Fruit fly (Drosophila melanogaster) whole organism, embryonic: ENCODE data around the gene RabX6.

Experiments used
- Antp ChIP-seq: fragments of 200-800 bp; sonication (Bioruptor generic); optimal IDR thresholded peaks from 3 replicates; lab custom pipeline; 2016; ENCODE audit warnings: missing biosample characterization, missing genetic modification characterization
- Blimp-1 ChIP-seq: fragments of 200-800 bp; sonication (Bioruptor generic); optimal IDR thresholded peaks from 3 replicates; lab custom pipeline; 2018; ENCODE audit warnings: missing biosample characterization, missing genetic modification characterization, mild to moderate bottlenecking, moderate library complexity, missing genetic modification reagents
- CG10462 ChIP-seq: fragments of 200-800 bp; sonication (Bioruptor generic); optimal IDR thresholded peaks from 2 replicates; lab custom pipeline; 2016; ENCODE audit warnings: missing biosample characterization, missing genetic modification characterization
- CG10565 ChIP-seq: fragments of 200-800 bp; sonication (Bioruptor generic); optimal IDR thresholded peaks from 3 replicates; lab custom pipeline; 2016; ENCODE audit warnings: missing biosample characterization, mild to moderate bottlenecking, missing genetic modification characterization
- CG11247 ChIP-seq: fragments of 200-800 bp; sonication (Bioruptor generic); IDR thresholded peaks from 2 replicates; pipeline ENCODE4 v1.3.6; 2022; ENCODE audit warnings: missing biosample characterization, missing genetic modification characterization
- CG1233 ChIP-seq: fragments of 200-800 bp; sonication (Bioruptor generic); optimal IDR thresholded peaks from 4 replicates; lab custom pipeline; 2018; ENCODE audit warnings: missing biosample characterization, mild to moderate bottlenecking, missing genetic modification characterization
- CG12744 ChIP-seq: fragments of 200-800 bp; sonication (Bioruptor generic); optimal IDR thresholded peaks from 2 replicates; lab custom pipeline; 2016; ENCODE audit warnings: missing biosample characterization, missing genetic modification characterization
- CG13123 ChIP-seq: fragments of 200-800 bp; sonication (Bioruptor generic); optimal IDR thresholded peaks from 2 replicates; lab custom pipeline; 2016; ENCODE audit warnings: missing biosample characterization, missing genetic modification characterization
- CG14667 ChIP-seq: fragments of 200-800 bp; sonication (Bioruptor generic); IDR thresholded peaks from 2 replicates; pipeline ENCODE4 v1.3.6; 2022; ENCODE audit warnings: missing biosample characterization, missing genetic modification characterization
- CG14710 ChIP-seq: fragments of 200-800 bp; sonication (Bioruptor generic); optimal IDR thresholded peaks from 3 replicates; lab custom pipeline; 2019; ENCODE audit warnings: missing biosample characterization, mild to moderate bottlenecking, missing genetic modification characterization, moderate library complexity
- CG15514 ChIP-seq: fragments of 200-800 bp; sonication (Bioruptor generic); optimal IDR thresholded peaks from 3 replicates; lab custom pipeline; 2017; ENCODE audit warnings: missing biosample characterization, missing genetic modification characterization, mild to moderate bottlenecking, moderate library complexity, missing genetic modification reagents
- CG1647 ChIP-seq: fragments of 200-800 bp; sonication (Bioruptor generic); optimal IDR thresholded peaks from 3 replicates; lab custom pipeline; 2016; ENCODE audit warnings: missing biosample characterization, missing genetic modification characterization
- CG18262 ChIP-seq: fragments of 200-800 bp; optimal IDR thresholded peaks from 3 replicates; lab custom pipeline; 2019; ENCODE audit warnings: missing biosample characterization, mild to moderate bottlenecking, missing genetic modification characterization, moderate library complexity
- CG2889 ChIP-seq: fragments of 200-800 bp; sonication (Bioruptor generic); IDR thresholded peaks from 3 replicates; pipeline ENCODE4 v1.3.6; 2022; ENCODE audit warnings: missing biosample characterization, missing genetic modification characterization
- CG31441 ChIP-seq: fragments of 200-800 bp; sonication (Bioruptor generic); IDR thresholded peaks from 2 replicates; pipeline ENCODE4 v1.3.6; 2022; ENCODE audit warnings: missing biosample characterization, missing genetic modification characterization
- CG32772 ChIP-seq: fragments of 200-800 bp; sonication (Bioruptor generic); IDR thresholded peaks from 2 replicates; pipeline ENCODE4 v1.3.6; 2022; ENCODE audit warnings: missing biosample characterization, missing genetic modification characterization
- CG3407 ChIP-seq: fragments of 200-800 bp; sonication (Bioruptor generic); optimal IDR thresholded peaks from 2 replicates; lab custom pipeline; 2018; ENCODE audit warnings: missing biosample characterization, mild to moderate bottlenecking, missing genetic modification characterization
- CG4282 ChIP-seq: fragments of 200-800 bp; sonication (Bioruptor generic); optimal IDR thresholded peaks from 2 replicates; lab custom pipeline; 2016; ENCODE audit warnings: missing biosample characterization, missing genetic modification characterization
- CG4328 ChIP-seq: fragments of 200-800 bp; sonication (Bioruptor generic); optimal IDR thresholded peaks from 3 replicates; lab custom pipeline; 2017; ENCODE audit warnings: missing biosample characterization, missing genetic modification reagents, missing genetic modification characterization
- CG5245 ChIP-seq: fragments of 200-800 bp; sonication (Bioruptor generic); optimal IDR thresholded peaks from 3 replicates; lab custom pipeline; 2016; ENCODE audit warnings: missing biosample characterization, missing genetic modification characterization
- CG7556 ChIP-seq: fragments of 200-800 bp; sonication (Bioruptor generic); optimal IDR thresholded peaks from 2 replicates; lab custom pipeline; 2017; ENCODE audit warnings: missing biosample characterization, mild to moderate bottlenecking, missing genetic modification characterization
- CG8089 ChIP-seq: fragments of 200-800 bp; sonication (Bioruptor generic); optimal IDR thresholded peaks from 3 replicates; lab custom pipeline; 2016; ENCODE audit warnings: missing biosample characterization, missing genetic modification characterization
- Doc2 ChIP-seq: fragments of 200-800 bp; sonication (Bioruptor generic); IDR thresholded peaks from 2 replicates; pipeline ENCODE4 v1.3.6; 2022; ENCODE audit warnings: missing biosample characterization, missing genetic modification characterization
- GATAe ChIP-seq: fragments of 200-800 bp; sonication (Bioruptor generic); conservative IDR thresholded peaks from 2 replicates; pipeline ENCODE4 v1.3.6; 2022; ENCODE audit warnings: missing biosample characterization, missing genetic modification characterization
- HLH4C ChIP-seq: fragments of 200-800 bp; sonication (Bioruptor generic); IDR thresholded peaks from 3 replicates; pipeline ENCODE4 v1.3.6; 2022; ENCODE audit warnings: missing biosample characterization, missing genetic modification characterization; ENCODE audit not compliant: partially characterized antibody
- Max ChIP-seq: fragments of 200-800 bp; sonication (Bioruptor generic); optimal IDR thresholded peaks from 2 replicates; lab custom pipeline; 2016; ENCODE audit warnings: missing biosample characterization, mild to moderate bottlenecking, missing genetic modification characterization
- Myb ChIP-seq: fragments of 200-800 bp; sonication (Bioruptor generic); optimal IDR thresholded peaks from 2 replicates; lab custom pipeline; 2016; ENCODE audit warnings: missing biosample characterization, missing genetic modification characterization
- NFAT ChIP-seq: fragments of 200-800 bp; sonication (Bioruptor generic); IDR thresholded peaks from 2 replicates; pipeline ENCODE4 v1.3.6; 2022; ENCODE audit warnings: missing biosample characterization, missing genetic modification characterization
- Neu2 ChIP-seq: fragments of 200-800 bp; sonication (Bioruptor generic); optimal IDR thresholded peaks from 3 replicates; lab custom pipeline; 2016; ENCODE audit warnings: missing biosample characterization, missing genetic modification characterization, borderline replicate concordance
- Sin3A ChIP-seq: fragments of >200 bp; optimal IDR thresholded peaks from 2 replicates; lab custom pipeline; 2018
- az2 ChIP-seq: fragments of 200-800 bp; sonication (Bioruptor generic); optimal IDR thresholded peaks from 3 replicates; lab custom pipeline; 2016; ENCODE audit warnings: missing biosample characterization, missing genetic modification characterization
- da ChIP-seq: fragments of 200-800 bp; sonication (Bioruptor generic); optimal IDR thresholded peaks from 2 replicates; lab custom pipeline; 2016; ENCODE audit warnings: missing biosample characterization, missing genetic modification characterization
- dati ChIP-seq: fragments of 200-800 bp; sonication (Bioruptor generic); IDR thresholded peaks from 2 replicates; pipeline ENCODE4 v1.3.6; 2022; ENCODE audit warnings: missing biosample characterization, missing genetic modification characterization
- dmrt11E ChIP-seq: fragments of 200-800 bp; sonication (Bioruptor generic); optimal IDR thresholded peaks from 3 replicates; lab custom pipeline; 2018; ENCODE audit warnings: missing biosample characterization, mild to moderate bottlenecking, missing genetic modification characterization, moderate library complexity
- dysf ChIP-seq: fragments of 200-800 bp; sonication (Bioruptor generic); IDR thresholded peaks from 3 replicates; pipeline ENCODE4 v1.3.6; 2022; ENCODE audit warnings: missing biosample characterization, missing genetic modification characterization
- ems ChIP-seq: fragments of 200-800 bp; sonication (Bioruptor generic); optimal IDR thresholded peaks from 3 replicates; lab custom pipeline; 2016; ENCODE audit warnings: missing biosample characterization, missing genetic modification characterization
- fd102C ChIP-seq: fragments of 200-800 bp; sonication (Bioruptor generic); optimal IDR thresholded peaks from 2 replicates; lab custom pipeline; 2018; ENCODE audit warnings: missing biosample characterization, mild to moderate bottlenecking, missing genetic modification characterization, moderate library complexity
- fd3F ChIP-seq: fragments of 200-800 bp; sonication (Bioruptor generic); optimal IDR thresholded peaks from 2 replicates; lab custom pipeline; 2018; ENCODE audit warnings: missing biosample characterization, mild to moderate bottlenecking, missing genetic modification characterization, moderate library complexity
- gsb ChIP-seq: fragments of 200-800 bp; sonication (Bioruptor generic); IDR thresholded peaks from 2 replicates; pipeline ENCODE4 v1.3.6; 2022; ENCODE audit warnings: missing biosample characterization, missing genetic modification characterization
- jumu ChIP-seq: fragments of 200-800 bp; sonication (Bioruptor generic); optimal IDR thresholded peaks from 3 replicates; lab custom pipeline; 2016; ENCODE audit warnings: missing biosample characterization, missing genetic modification characterization
- knrl ChIP-seq: fragments of 200-800 bp; sonication (Bioruptor generic); IDR thresholded peaks from 3 replicates; pipeline ENCODE4 v1.3.6; 2022; ENCODE audit warnings: missing biosample characterization, missing genetic modification characterization; ENCODE audit not compliant: partially characterized antibody
- maf-S ChIP-seq: fragments of 200-800 bp; sonication (Bioruptor generic); optimal IDR thresholded peaks from 2 replicates; lab custom pipeline; 2016; ENCODE audit warnings: missing biosample characterization, missing genetic modification characterization
- nmo ChIP-seq: fragments of 200-800 bp; sonication (Bioruptor generic); optimal IDR thresholded peaks from 2 replicates; lab custom pipeline; 2018; ENCODE audit warnings: missing biosample characterization, mild to moderate bottlenecking, missing genetic modification characterization, moderate library complexity
- nom ChIP-seq: fragments of 200-800 bp; sonication (Bioruptor generic); optimal IDR thresholded peaks from 2 replicates; lab custom pipeline; 2017; ENCODE audit warnings: missing biosample characterization, missing genetic modification characterization, mild to moderate bottlenecking, moderate library complexity, missing genetic modification reagents
- phol ChIP-seq: fragments of 200-800 bp; sonication (Bioruptor generic); optimal IDR thresholded peaks from 3 replicates; lab custom pipeline; 2018; ENCODE audit warnings: missing biosample characterization, mild to moderate bottlenecking, missing genetic modification characterization, moderate library complexity
- pum ChIP-seq: fragments of 200-800 bp; sonication (Bioruptor generic); optimal IDR thresholded peaks from 2 replicates; lab custom pipeline; 2016; ENCODE audit warnings: missing biosample characterization, missing genetic modification characterization
- rib ChIP-seq: fragments of 200-800 bp; sonication (Bioruptor generic); IDR thresholded peaks from 2 replicates; pipeline ENCODE4 v1.3.6; 2022; ENCODE audit warnings: missing biosample characterization, missing genetic modification characterization
- tap ChIP-seq: fragments of 200-800 bp; optimal IDR thresholded peaks from 3 replicates; lab custom pipeline; 2019; ENCODE audit warnings: missing biosample characterization, mild to moderate bottlenecking, missing genetic modification characterization, moderate library complexity
- tio ChIP-seq: fragments of 200-800 bp; sonication (Bioruptor generic); optimal IDR thresholded peaks from 2 replicates; lab custom pipeline; 2017; ENCODE audit warnings: missing biosample characterization, missing genetic modification characterization, inconsistent platforms
- toy ChIP-seq: fragments of 200-800 bp; sonication (Bioruptor generic); IDR thresholded peaks from 2 replicates; pipeline ENCODE4 v1.3.6; 2022; ENCODE audit warnings: missing biosample characterization, missing genetic modification characterization
- ttk ChIP-seq: fragments of 200-800 bp; sonication (Bioruptor generic); IDR thresholded peaks from 2 replicates; pipeline ENCODE4 v2.1.2; 2022; ENCODE audit warnings: missing biosample characterization, missing genetic modification characterization

RabX6 gene

DNA sequence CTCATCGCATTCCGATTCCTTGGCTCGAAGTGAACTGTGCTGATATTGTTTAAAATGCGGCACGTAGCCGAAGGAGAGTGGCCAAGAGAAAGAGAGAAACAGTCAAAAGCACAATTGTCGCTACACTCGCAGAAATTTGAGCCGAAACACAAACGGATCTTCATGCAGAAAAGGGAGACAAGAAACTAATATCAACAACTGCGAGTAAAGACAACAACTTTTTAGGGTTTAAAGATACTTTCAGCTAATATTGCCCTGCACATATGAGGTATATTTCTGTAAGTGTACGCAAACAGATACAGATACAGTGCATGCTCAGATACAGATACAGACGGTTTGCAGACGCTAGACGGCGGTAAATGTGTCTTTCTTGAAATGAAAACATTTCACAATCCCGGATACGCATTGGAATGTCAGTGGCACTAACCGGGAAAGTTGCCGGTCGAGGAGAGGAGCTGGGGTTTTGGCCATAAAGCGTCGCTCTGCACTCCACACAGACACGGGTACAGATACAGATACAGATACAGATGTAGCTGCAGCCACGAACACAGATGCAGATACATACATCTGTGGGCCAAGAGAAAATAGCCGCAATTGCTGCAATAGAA lies 46.1 kb upstream of the RabX6 start (continued):
- TF ChIP-seq CG10462 = peak; percentile 80
- TF ChIP-seq CG2889 = peak; percentile 80
- TF ChIP-seq CG18262 = peak; percentile 87
- TF ChIP-seq fd3F = peak; percentile 62
- peak; percentile 81 for TF ChIP-seq CG1233 (GFP tag; lab: Kevin White, UChicago)
- no peak for TF ChIP-seq rib (GFP tag; lab: Robert Waterston, UW)
- peak; percentile 82 for TF ChIP-seq CG11247 (GFP tag; lab: Robert Waterston, UW)
- TF ChIP-seq Blimp-1 = peak; percentile 89
- TF ChIP-seq pum (GFP tag; lab: Kevin White, UChicago) = peak; percentile 92
- no peak for TF ChIP-seq GATAe
- peak; percentile 61 for TF ChIP-seq Myb
- peak; percentile 93 for TF ChIP-seq CG8089 (GFP tag; lab: Kevin White, UChicago)
- TF ChIP-seq CG14710 = peak; percentile 80
- peak; percentile 83 for TF ChIP-seq tap (tag; lab: Kevin White, UChicago)
- no peak for TF ChIP-seq fd102C (GFP tag; lab: Kevin White, UChicago)
- TF ChIP-seq CG13123 (GFP tag; lab: Kevin White, UChicago) = peak; percentile 68
- TF ChIP-seq da = peak; percentile 84
- TF ChIP-seq CG4328 (GFP tag; lab: Kevin White, UChicago) = peak; percentile 73
- peak; percentile 86 for TF ChIP-seq CG3407 (GFP tag; lab: Kevin White, UChicago)
- peak; percentile 75 for TF ChIP-seq CG1647 (GFP tag; lab: Kevin White, UChicago)
- TF ChIP-seq HLH4C (GFP tag; lab: Robert Waterston, UW) = no peak
- TF ChIP-seq maf-S (GFP tag; lab: Kevin White, UChicago) = peak; percentile 73
- TF ChIP-seq az2 = peak; percentile 93
- peak; percentile 51 for TF ChIP-seq gsb (GFP tag; lab: Robert Waterston, UW)
- no peak for TF ChIP-seq tio
- peak; percentile 17 for TF ChIP-seq nom (GFP tag; lab: Kevin White, UChicago)
- peak; percentile 90 for TF ChIP-seq Antp
- peak; percentile 77 for TF ChIP-seq dmrt11E
- TF ChIP-seq ems = peak; percentile 85
- TF ChIP-seq CG31441 = peak; percentile 89
- TF ChIP-seq Max (GFP tag; lab: Kevin White, UChicago) = peak; percentile 74
- no peak for TF ChIP-seq Doc2 (GFP tag; lab: Robert Waterston, UW)
- peak; percentile 72 for TF ChIP-seq CG4282 (GFP tag; lab: Kevin White, UChicago)
- TF ChIP-seq CG14667 (GFP tag; lab: Robert Waterston, UW) = peak; percentile 81
- TF ChIP-seq CG7556 (GFP tag; lab: Kevin White, UChicago) = peak; percentile 72
- TF ChIP-seq knrl (GFP tag; lab: Robert Waterston, UW) = no peak
- peak; percentile 88 for TF ChIP-seq dati
- peak; percentile 88 for TF ChIP-seq jumu
- TF ChIP-seq CG12744 (GFP tag; lab: Kevin White, UChicago) = peak; percentile 70
- TF ChIP-seq CG5245 (GFP tag; lab: Kevin White, UChicago) = peak; percentile 89
- no peak for TF ChIP-seq Sin3A (lab: Kevin White, UChicago)
- no peak; the same call in 1 of the 2 replicates for TF ChIP-seq NFAT (GFP tag; lab: Robert Waterston, UW)
- TF ChIP-seq dysf = peak; percentile 86
- peak; percentile 89 for TF ChIP-seq phol (tag; lab: Kevin White, UChicago)
- TF ChIP-seq Neu2 (GFP tag; lab: Kevin White, UChicago) = peak; percentile 43
- TF ChIP-seq CG10565 (GFP tag; lab: Kevin White, UChicago) = peak; percentile 66
- TF ChIP-seq toy = no peak
- peak; percentile 94 for TF ChIP-seq ttk
- TF ChIP-seq CG32772 = peak; percentile 88
- peak; percentile 50 for TF ChIP-seq CG15514 (GFP tag; lab: Kevin White, UChicago)
- peak; percentile 86 for TF ChIP-seq nmo
